Fruit fly (Drosophila melanogaster) whole organism, embryonic: ENCODE data around the gene Cpr65Aw.

Experiments
- Ada2b ChIP-seq: fragments of 200-800 bp; sonication (Bioruptor generic); IDR thresholded peaks from 2 replicates; pipeline ENCODE4 v1.3.6; 2022; ENCODE audit warnings: missing biosample characterization, missing genetic modification characterization
- Atf6 ChIP-seq: fragments of 200-800 bp; sonication (Bioruptor generic); IDR thresholded peaks from 2 replicates; pipeline ENCODE4 v1.3.6; 2022; ENCODE audit warnings: missing biosample characterization, missing genetic modification characterization
- CG11247 ChIP-seq: fragments of 200-800 bp; sonication (Bioruptor generic); IDR thresholded peaks from 2 replicates; pipeline ENCODE4 v1.3.6; 2022; ENCODE audit warnings: missing biosample characterization, missing genetic modification characterization
- CG11398 ChIP-seq: fragments of 200-800 bp; sonication (Bioruptor generic); optimal IDR thresholded peaks from 2 replicates; lab custom pipeline; 2016; ENCODE audit warnings: missing biosample characterization, missing genetic modification characterization
- CG11695 ChIP-seq: fragments of 200-800 bp; sonication (Bioruptor generic); IDR thresholded peaks from 3 replicates; pipeline ENCODE4 v1.3.6; 2022; ENCODE audit warnings: missing biosample characterization, missing genetic modification characterization
- CG12219 ChIP-seq: fragments of 200-800 bp; sonication (Bioruptor generic); optimal IDR thresholded peaks from 3 replicates; lab custom pipeline; 2018; ENCODE audit warnings: missing biosample characterization, mild to moderate bottlenecking, missing genetic modification characterization
- CG12299 ChIP-seq: fragments of 200-800 bp; sonication (Bioruptor generic); optimal IDR thresholded peaks from 2 replicates; lab custom pipeline; 2018; ENCODE audit warnings: missing biosample characterization, mild to moderate bottlenecking, missing genetic modification characterization
- CG12659 ChIP-seq: fragments of 200-800 bp; sonication (Bioruptor generic); optimal IDR thresholded peaks from 3 replicates; lab custom pipeline; 2017; ENCODE audit warnings: mild to moderate bottlenecking, missing biosample characterization, missing genetic modification reagents, missing genetic modification characterization
- CG13624 ChIP-seq: fragments of 200-800 bp; sonication (Bioruptor generic); optimal IDR thresholded peaks from 2 replicates; lab custom pipeline; 2016; ENCODE audit warnings: missing biosample characterization, missing genetic modification characterization
- CG13775 ChIP-seq: fragments of 200-800 bp; sonication (Bioruptor generic); optimal IDR thresholded peaks from 3 replicates; lab custom pipeline; 2017; ENCODE audit warnings: missing biosample characterization, mild to moderate bottlenecking, missing genetic modification characterization
- CG14014 ChIP-seq: fragments of 200-800 bp; sonication (Bioruptor generic); IDR thresholded peaks from 2 replicates; pipeline ENCODE4 v1.3.6; 2022; ENCODE audit warnings: missing biosample characterization, missing genetic modification characterization
- CG15514 ChIP-seq: fragments of 200-800 bp; sonication (Bioruptor generic); optimal IDR thresholded peaks from 3 replicates; lab custom pipeline; 2017; ENCODE audit warnings: missing biosample characterization, missing genetic modification characterization, mild to moderate bottlenecking, moderate library complexity, missing genetic modification reagents
- CG1647 ChIP-seq: fragments of 200-800 bp; sonication (Bioruptor generic); optimal IDR thresholded peaks from 3 replicates; lab custom pipeline; 2016; ENCODE audit warnings: missing biosample characterization, missing genetic modification characterization
- CG17829 ChIP-seq: fragments of 200-800 bp; optimal IDR thresholded peaks from 2 replicates; lab custom pipeline; 2019; ENCODE audit warnings: missing biosample characterization, mild to moderate bottlenecking, missing genetic modification characterization, moderate library complexity
- CG18764 ChIP-seq: fragments of 200-800 bp; sonication (Bioruptor generic); optimal IDR thresholded peaks from 3 replicates; lab custom pipeline; 2016; ENCODE audit warnings: missing biosample characterization, missing genetic modification characterization
- CG31365 ChIP-seq: fragments of 200-800 bp; sonication (Bioruptor generic); optimal IDR thresholded peaks from 2 replicates; lab custom pipeline; 2018; ENCODE audit warnings: missing biosample characterization, mild to moderate bottlenecking, missing genetic modification characterization
- CG3281 ChIP-seq: fragments of 200-800 bp; sonication (Bioruptor generic); optimal IDR thresholded peaks from 3 replicates; lab custom pipeline; 2017; ENCODE audit warnings: missing biosample characterization, mild to moderate bottlenecking, missing genetic modification characterization
- CG7556 ChIP-seq: fragments of 200-800 bp; sonication (Bioruptor generic); optimal IDR thresholded peaks from 2 replicates; lab custom pipeline; 2017; ENCODE audit warnings: missing biosample characterization, mild to moderate bottlenecking, missing genetic modification characterization
- CG7963 ChIP-seq: fragments of 200-800 bp; sonication (Bioruptor generic); IDR thresholded peaks from 3 replicates; pipeline ENCODE4 v1.3.6; 2022; ENCODE audit warnings: missing biosample characterization, missing genetic modification characterization; ENCODE audit not compliant: partially characterized antibody
- CG9797 ChIP-seq: fragments of 200-800 bp; sonication (Bioruptor generic); optimal IDR thresholded peaks from 3 replicates; lab custom pipeline; 2018; ENCODE audit warnings: missing biosample characterization, mild to moderate bottlenecking, missing genetic modification characterization
- D ChIP-seq, 2 experiments: fragments of 200-800 bp in 1 of 2; fragments of >200 bp in 1 of 2; sonication (Bioruptor generic) in 1 of 2; optimal IDR thresholded peaks; 2 replicates in 1 of 2; 3 replicates in 1 of 2; lab custom pipeline; 2017; ENCODE audit warnings: mild to moderate bottlenecking in 1 of 2, missing biosample characterization in 1 of 2, missing genetic modification characterization in 1 of 2, missing genetic modification reagents in 1 of 2
- E2f1 ChIP-seq: fragments of 200-800 bp; sonication (Bioruptor generic); IDR thresholded peaks from 2 replicates; pipeline ENCODE4 v1.3.6; 2022; ENCODE audit warnings: missing biosample characterization, missing genetic modification characterization
- Gsc ChIP-seq: fragments of 200-800 bp; sonication (Bioruptor generic); IDR thresholded peaks from 2 replicates; pipeline ENCODE4 v1.3.6; 2022; ENCODE audit warnings: missing biosample characterization, missing genetic modification characterization
- Gug ChIP-seq: fragments of 200-800 bp; sonication (Bioruptor generic); IDR thresholded peaks from 4 replicates; pipeline ENCODE4 v1.3.6; 2022; ENCODE audit warnings: missing biosample characterization, missing genetic modification characterization
- Hmr ChIP-seq: fragments of 200-800 bp; sonication (Bioruptor generic); optimal IDR thresholded peaks from 3 replicates; lab custom pipeline; 2017; ENCODE audit warnings: mild to moderate bottlenecking, missing biosample characterization, missing genetic modification reagents, missing genetic modification characterization
- Kr ChIP-seq: fragments of 200-800 bp; sonication (Bioruptor generic); optimal IDR thresholded peaks from 2 replicates; lab custom pipeline; 2017; ENCODE audit warnings: missing biosample characterization, mild to moderate bottlenecking, missing genetic modification characterization
- Med ChIP-seq: fragments of 200-800 bp; sonication (Bioruptor generic); peaks from one replicate; lab custom pipeline; 2016; ENCODE audit warnings: missing biosample characterization, missing genetic modification characterization, mild to moderate bottlenecking, inconsistent platforms, moderate library complexity
- Nf-YC ChIP-seq: fragments of 200-800 bp; optimal IDR thresholded peaks from 3 replicates; lab custom pipeline; 2019; ENCODE audit warnings: missing biosample characterization, mild to moderate bottlenecking, missing genetic modification characterization, moderate library complexity
- Sox102F ChIP-seq: fragments of 200-800 bp; sonication (Bioruptor generic); optimal IDR thresholded peaks from 2 replicates; lab custom pipeline; 2018; ENCODE audit warnings: missing biosample characterization, mild to moderate bottlenecking, missing genetic modification characterization, moderate library complexity
- ato ChIP-seq: fragments of 200-800 bp; sonication (Bioruptor generic); IDR thresholded peaks from 2 replicates; pipeline ENCODE4 v1.3.6; 2022; ENCODE audit warnings: missing biosample characterization, missing genetic modification characterization; ENCODE audit not compliant: partially characterized antibody
- cg ChIP-seq: fragments of 200-800 bp; sonication (Bioruptor generic); optimal IDR thresholded peaks from 3 replicates; lab custom pipeline; 2019; ENCODE audit warnings: missing biosample characterization, mild to moderate bottlenecking, missing genetic modification characterization, moderate library complexity
- chif ChIP-seq, 2 experiments: fragments of 200-800 bp; sonication (Bioruptor generic); optimal IDR thresholded peaks; 3 replicates each; lab custom pipeline; 2016; ENCODE audit warnings: missing biosample characterization in 2 of 2, missing genetic modification characterization in 2 of 2
- corto ChIP-seq: fragments of 200-800 bp; sonication (Bioruptor generic); optimal IDR thresholded peaks from 2 replicates; lab custom pipeline; 2016; ENCODE audit warnings: missing biosample characterization, mild to moderate bottlenecking, missing genetic modification characterization, moderate library complexity
- dmrt11E ChIP-seq: fragments of 200-800 bp; sonication (Bioruptor generic); optimal IDR thresholded peaks from 3 replicates; lab custom pipeline; 2018; ENCODE audit warnings: missing biosample characterization, mild to moderate bottlenecking, missing genetic modification characterization, moderate library complexity
- dysf ChIP-seq: fragments of 200-800 bp; sonication (Bioruptor generic); IDR thresholded peaks from 3 replicates; pipeline ENCODE4 v1.3.6; 2022; ENCODE audit warnings: missing biosample characterization, missing genetic modification characterization
- eyg ChIP-seq: fragments of 200-800 bp; sonication (Bioruptor generic); optimal IDR thresholded peaks from 3 replicates; lab custom pipeline; 2016; ENCODE audit warnings: missing biosample characterization, missing genetic modification characterization
- fd3F ChIP-seq: fragments of 200-800 bp; sonication (Bioruptor generic); optimal IDR thresholded peaks from 2 replicates; lab custom pipeline; 2018; ENCODE audit warnings: missing biosample characterization, mild to moderate bottlenecking, missing genetic modification characterization, moderate library complexity
- ftz-f1 ChIP-seq: fragments of 200-800 bp; sonication (Bioruptor generic); optimal IDR thresholded peaks from 2 replicates; lab custom pipeline; 2016; ENCODE audit warnings: missing biosample characterization, missing genetic modification characterization
- fu2 ChIP-seq: fragments of 200-800 bp; sonication (Bioruptor generic); optimal IDR thresholded peaks from 2 replicates; lab custom pipeline; 2016; ENCODE audit warnings: missing biosample characterization, missing genetic modification characterization
- gfzf ChIP-seq: fragments of 200-800 bp; sonication (Bioruptor generic); optimal IDR thresholded peaks from 2 replicates; lab custom pipeline; 2016; ENCODE audit warnings: missing biosample characterization, mild to moderate bottlenecking, missing genetic modification characterization, moderate library complexity
- grn ChIP-seq: fragments of 200-800 bp; sonication (Bioruptor generic); optimal IDR thresholded peaks from 3 replicates; lab custom pipeline; 2017; ENCODE audit warnings: missing biosample characterization, missing genetic modification characterization
- insv ChIP-seq, 2 experiments: fragments of 200-800 bp; sonication (Bioruptor generic); optimal IDR thresholded peaks; 3 replicates each; lab custom pipeline; 2016 to 2018; ENCODE audit warnings: missing biosample characterization in 2 of 2, missing genetic modification characterization in 2 of 2
- org-1 ChIP-seq: fragments of 200-800 bp; sonication (Bioruptor generic); optimal IDR thresholded peaks from 2 replicates; lab custom pipeline; 2017; ENCODE audit warnings: missing biosample characterization, missing genetic modification characterization
- scrt ChIP-seq: fragments of 200-800 bp; sonication (Bioruptor generic); optimal IDR thresholded peaks from 2 replicates; lab custom pipeline; 2018; ENCODE audit warnings: missing biosample characterization, mild to moderate bottlenecking, missing genetic modification characterization, moderate library complexity
- shn ChIP-seq: fragments of 200-800 bp; sonication (Bioruptor generic); optimal IDR thresholded peaks from 3 replicates; lab custom pipeline; 2016; ENCODE audit warnings: missing biosample characterization, missing genetic modification characterization
- trh ChIP-seq: fragments of 200-800 bp; sonication (Bioruptor generic); optimal IDR thresholded peaks from 2 replicates; lab custom pipeline; 2016; ENCODE audit warnings: missing biosample characterization, missing genetic modification characterization
- vnd ChIP-seq: fragments of 200-800 bp; sonication (Bioruptor generic); IDR thresholded peaks from 3 replicates; pipeline ENCODE4 v1.3.6; 2022; ENCODE audit warnings: missing biosample characterization, missing genetic modification characterization; ENCODE audit not compliant: partially characterized antibody
- wor ChIP-seq: fragments of 200-800 bp; sonication (Bioruptor generic); IDR thresholded peaks from 2 replicates; pipeline ENCODE4 v1.3.6; 2022; ENCODE audit warnings: missing biosample characterization, missing genetic modification characterization
- zen2 ChIP-seq: fragments of 200-800 bp; sonication (Bioruptor generic); IDR thresholded peaks from 3 replicates; pipeline ENCODE4 v1.3.6; 2022; ENCODE audit warnings: missing biosample characterization, missing genetic modification characterization; ENCODE audit not compliant: partially characterized antibody
- zfh2 ChIP-seq: fragments of 200-800 bp; sonication (Bioruptor generic); optimal IDR thresholded peaks from 2 replicates; lab custom pipeline; 2016; ENCODE audit warnings: missing biosample characterization, missing genetic modification characterization

Cpr65Aw gene

dm6 chr3L:6181776-6182175 is 39.6 kb upstream of the Cpr65Aw start, which contains the start of gene CG10274 (continued):
- TF ChIP-seq CG9797 (GFP tag; lab: Kevin White, UChicago) (peak; percentile 24), CG7963 (GFP tag; lab: Robert Waterston, UW) (no peak), CG13624 (GFP tag; lab: Kevin White, UChicago) (peak; percentile 79), Nf-YC (tag; lab: Kevin White, UChicago) (no peak), trh (GFP tag; lab: Kevin White, UChicago) (peak; percentile 36), shn (peak; percentile 70), CG12659 (peak; percentile 84), CG7556 (GFP tag; lab: Kevin White, UChicago) (peak; percentile 57), scrt (no peak), Hmr (GFP tag; lab: Kevin White, UChicago) (no peak), CG13775 (peak; percentile 83), ftz-f1 (no peak), Gug (GFP tag; lab: Robert Waterston, UW) (peak; percentile 65; the same call in 3 of the 4 replicates), CG11247 (peak; percentile 59; the same call in 1 of the 2 replicates), CG11398 (GFP tag; lab: Kevin White, UChicago) (no peak), Ada2b (GFP tag; lab: Robert Waterston, UW) (peak; percentile 60), fu2 (peak; percentile 71), D (optimal IDR thresholded peaks at IDR 0.05; lab: Kevin White, UChicago) (no peak), D (GFP tag; optimal IDR thresholded peaks at IDR 0.05; lab: Kevin White, UChicago) (peak; percentile 29), Kr (no peak), gfzf (GFP tag; lab: Kevin White, UChicago) (peak; percentile 52), CG18764 (GFP tag; lab: Kevin White, UChicago) (peak; percentile 72), dysf (GFP tag; lab: Robert Waterston, UW) (peak; percentile 66; the same call in 1 of the 3 replicates), E2f1 (GFP tag; lab: Robert Waterston, UW) (peak; percentile 63), insv (GFP tag; optimal IDR thresholded peaks at IDR 0.05; lab: Kevin White, UChicago) (peak in 1 of 2 experiments; percentile 31), vnd (GFP tag; lab: Robert Waterston, UW) (no peak), cg (GFP tag; lab: Kevin White, UChicago) (no peak), zen2 (no peak), Gsc (no peak), dmrt11E (tag; lab: Kevin White, UChicago) (peak; percentile 77), Med (GFP tag; lab: Kevin White, UChicago) (peak; percentile 93), CG3281 (GFP tag; lab: Kevin White, UChicago) (no peak), CG14014 (peak; percentile 76), grn (no peak), chif (GFP tag; optimal IDR thresholded peaks at IDR 0.05; lab: Kevin White, UChicago) (peak; percentile 58 to 71), ato (no peak), org-1 (GFP tag; lab: Kevin White, UChicago) (peak; percentile 24), CG15514 (GFP tag; lab: Kevin White, UChicago) (no peak), CG17829 (tag; lab: Kevin White, UChicago) (peak; percentile 78), CG12299 (tag; lab: Kevin White, UChicago) (peak; percentile 19), Sox102F (GFP tag; lab: Kevin White, UChicago) (no peak), CG11695 (no peak), CG1647 (peak; percentile 67), CG31365 (no peak), wor (GFP tag; lab: Robert Waterston, UW) (peak; percentile 29; the same call in 1 of the 2 replicates), zfh2 (GFP tag; lab: Kevin White, UChicago) (peak; percentile 80), corto (GFP tag; lab: Kevin White, UChicago) (no peak), eyg (GFP tag; lab: Kevin White, UChicago) (no peak), CG12219 (GFP tag; lab: Kevin White, UChicago) (peak; percentile 2), Atf6 (GFP tag; lab: Robert Waterston, UW) (peak; percentile 66), fd3F (GFP tag; lab: Kevin White, UChicago) (peak; percentile 70)
